Fruit fly (Drosophila melanogaster) whole organism, prepupa: ENCODE measurements around the gene Mp.

Source experiments
- CG1621 ChIP-seq: fragments of 200-800 bp; sonication (Bioruptor generic); optimal IDR thresholded peaks from 3 replicates; lab custom pipeline; 2018; ENCODE audit warnings: missing biosample characterization, mild to moderate bottlenecking, missing genetic modification characterization
- CG31627 ChIP-seq: fragments of 200-800 bp; sonication (Bioruptor generic); optimal IDR thresholded peaks from 3 replicates; lab custom pipeline; 2016; ENCODE audit warnings: missing biosample characterization, missing genetic modification characterization
- CG8632 ChIP-seq: fragments of 200-800 bp; sonication (Bioruptor generic); optimal IDR thresholded peaks from 3 replicates; lab custom pipeline; 2016; ENCODE audit warnings: missing biosample characterization, missing genetic modification characterization
- Sox102F ChIP-seq: fragments of 200-800 bp; sonication (Bioruptor generic); optimal IDR thresholded peaks from 2 replicates; lab custom pipeline; 2016; ENCODE audit warnings: missing biosample characterization, mild to moderate bottlenecking, missing genetic modification characterization
- Sox15 ChIP-seq: fragments of 200-800 bp; sonication (Bioruptor generic); optimal IDR thresholded peaks from 3 replicates; lab custom pipeline; 2016; ENCODE audit warnings: missing biosample characterization, missing genetic modification characterization
- vri ChIP-seq: fragments of 200-800 bp; sonication (Bioruptor generic); optimal IDR thresholded peaks from 3 replicates; lab custom pipeline; 2016; ENCODE audit warnings: missing biosample characterization, mild to moderate bottlenecking, missing genetic modification characterization

DNA sequence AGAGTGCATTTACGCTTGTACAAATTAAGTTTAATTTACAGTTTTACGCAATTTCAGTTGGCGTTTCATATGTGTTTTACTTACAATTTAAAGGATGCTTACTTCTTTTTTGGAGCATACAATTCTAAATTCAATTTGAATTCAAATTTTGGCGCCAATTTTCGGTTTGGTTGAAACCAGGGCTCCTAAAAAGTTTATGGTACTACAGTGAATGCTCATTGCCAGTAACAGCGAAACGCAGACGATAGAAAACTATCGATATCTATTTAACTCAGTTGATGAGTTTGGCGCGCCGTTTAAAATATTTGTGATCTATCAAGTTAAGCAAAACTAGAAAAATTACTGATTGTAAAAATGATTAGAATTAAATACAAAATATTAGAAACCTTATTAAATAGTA is 95.4 kb downstream of the Mp start:
- no peak for TF ChIP-seq Sox102F (GFP tag; lab: Kevin White, UChicago)
- no peak for TF ChIP-seq Sox15 (GFP tag; lab: Kevin White, UChicago)
- TF ChIP-seq CG1621 (tag; lab: Kevin White, UChicago) = no peak
- TF ChIP-seq CG31627 (GFP tag; lab: Kevin White, UChicago) = no peak
- no peak for TF ChIP-seq CG8632 (GFP tag; lab: Kevin White, UChicago)
- TF ChIP-seq vri (GFP tag; lab: Kevin White, UChicago) = no peak
